Fruit fly (Drosophila melanogaster) whole organism, embryonic: ENCODE measurements around the gene CG7530.

Experiments
- Adf1 ChIP-seq: fragments of 200-800 bp; sonication (Bioruptor generic); IDR thresholded peaks from 2 replicates; pipeline ENCODE4 v1.3.6; 2022; ENCODE audit warnings: missing biosample characterization, missing genetic modification characterization
- Aef1 ChIP-seq: fragments of 200-800 bp; sonication (Bioruptor generic); IDR thresholded peaks from 3 replicates; pipeline ENCODE4 v1.3.6; 2022; ENCODE audit warnings: missing biosample characterization, missing genetic modification characterization
- CG10209 ChIP-seq: fragments of 200-800 bp; sonication (Bioruptor generic); optimal IDR thresholded peaks from 3 replicates; lab custom pipeline; 2017; ENCODE audit warnings: missing biosample characterization, mild to moderate bottlenecking, missing genetic modification characterization, missing genetic modification reagents
- CG10543 ChIP-seq: fragments of 200-800 bp; sonication (Bioruptor generic); optimal IDR thresholded peaks from 3 replicates; lab custom pipeline; 2017; ENCODE audit warnings: missing biosample characterization, mild to moderate bottlenecking, missing genetic modification characterization, moderate library complexity
- CG10565 ChIP-seq: fragments of 200-800 bp; sonication (Bioruptor generic); optimal IDR thresholded peaks from 3 replicates; lab custom pipeline; 2016; ENCODE audit warnings: missing biosample characterization, mild to moderate bottlenecking, missing genetic modification characterization
- CG11695 ChIP-seq: fragments of 200-800 bp; sonication (Bioruptor generic); IDR thresholded peaks from 3 replicates; pipeline ENCODE4 v1.3.6; 2022; ENCODE audit warnings: missing biosample characterization, missing genetic modification characterization
- CG11723 ChIP-seq: fragments of 200-800 bp; sonication (Bioruptor generic); optimal IDR thresholded peaks from 2 replicates; lab custom pipeline; 2017; ENCODE audit warnings: missing biosample characterization, mild to moderate bottlenecking, missing genetic modification characterization
- CG15514 ChIP-seq: fragments of 200-800 bp; sonication (Bioruptor generic); optimal IDR thresholded peaks from 3 replicates; lab custom pipeline; 2017; ENCODE audit warnings: missing biosample characterization, missing genetic modification characterization, mild to moderate bottlenecking, moderate library complexity, missing genetic modification reagents
- CG1603 ChIP-seq: fragments of 200-800 bp; sonication (Bioruptor generic); optimal IDR thresholded peaks from 2 replicates; lab custom pipeline; 2019; ENCODE audit warnings: missing biosample characterization, mild to moderate bottlenecking, missing genetic modification characterization, moderate library complexity
- CG17912 ChIP-seq: fragments of 200-800 bp; sonication (Bioruptor generic); optimal IDR thresholded peaks from 2 replicates; lab custom pipeline; 2018; ENCODE audit warnings: missing biosample characterization, mild to moderate bottlenecking, missing genetic modification characterization
- CG2199 ChIP-seq: fragments of 200-800 bp; sonication (Bioruptor generic); IDR thresholded peaks from 3 replicates; pipeline ENCODE4 v1.3.6; 2022; ENCODE audit warnings: missing biosample characterization, missing genetic modification characterization
- CG3726 ChIP-seq: fragments of 200-800 bp; sonication (Bioruptor generic); IDR thresholded peaks from 3 replicates; pipeline ENCODE4, ENCODE4 v1.3.6; 2022; ENCODE audit warnings: missing biosample characterization, missing genetic modification characterization
- CG4730 ChIP-seq: fragments of 200-800 bp; sonication (Bioruptor generic); IDR thresholded peaks from 2 replicates; pipeline ENCODE4 v1.3.6; 2022; ENCODE audit warnings: missing biosample characterization, missing genetic modification characterization
- CG6854 ChIP-seq: fragments of 200-800 bp; sonication (Bioruptor generic); optimal IDR thresholded peaks from 3 replicates; lab custom pipeline; 2017; ENCODE audit warnings: missing biosample characterization, mild to moderate bottlenecking, missing genetic modification characterization
- CG7357 ChIP-seq: fragments of 200-800 bp; sonication (Bioruptor generic); IDR thresholded peaks from 3 replicates; pipeline ENCODE4 v1.3.6; 2022; ENCODE audit warnings: missing biosample characterization, missing genetic modification characterization
- CG7928 ChIP-seq: fragments of 200-800 bp; sonication (Bioruptor generic); optimal IDR thresholded peaks from 2 replicates; lab custom pipeline; 2017; ENCODE audit warnings: missing biosample characterization, mild to moderate bottlenecking, missing genetic modification characterization
- CG8281 ChIP-seq: fragments of 200-800 bp; sonication (Bioruptor generic); optimal IDR thresholded peaks from 2 replicates; lab custom pipeline; 2018; ENCODE audit warnings: missing biosample characterization, mild to moderate bottlenecking, missing genetic modification characterization, moderate library complexity
- CG8765 ChIP-seq: fragments of 200-800 bp; sonication (Bioruptor generic); IDR thresholded peaks from 2 replicates; pipeline ENCODE4 v1.3.6; 2022; ENCODE audit warnings: missing biosample characterization, missing genetic modification characterization
- CG9609 ChIP-seq: fragments of 200-800 bp; sonication (Bioruptor generic); optimal IDR thresholded peaks from 3 replicates; lab custom pipeline; 2016; ENCODE audit warnings: missing biosample characterization, missing genetic modification characterization
- CG9727 ChIP-seq: fragments of 200-800 bp; sonication (Bioruptor generic); optimal IDR thresholded peaks from 3 replicates; lab custom pipeline; 2017; ENCODE audit warnings: missing biosample characterization, mild to moderate bottlenecking, missing genetic modification characterization
- CG9876 ChIP-seq: fragments of 200-800 bp; sonication (Bioruptor generic); optimal IDR thresholded peaks from 2 replicates; lab custom pipeline; 2016; ENCODE audit warnings: missing biosample characterization, missing genetic modification characterization
- CTCF ChIP-seq: fragments of 200-800 bp; sonication (Bioruptor generic); optimal IDR thresholded peaks from 2 replicates; lab custom pipeline; 2017; ENCODE audit warnings: missing biosample characterization, mild to moderate bottlenecking, missing genetic modification characterization, moderate library complexity
- Fer2 ChIP-seq: fragments of 200-800 bp; sonication (Bioruptor generic); optimal IDR thresholded peaks from 2 replicates; lab custom pipeline; 2018; ENCODE audit warnings: missing biosample characterization, mild to moderate bottlenecking, missing genetic modification characterization, moderate library complexity
- Fer3 ChIP-seq: fragments of 200-800 bp; sonication (Bioruptor generic); optimal IDR thresholded peaks from 2 replicates; lab custom pipeline; 2018; ENCODE audit warnings: missing biosample characterization, mild to moderate bottlenecking, missing genetic modification characterization, moderate library complexity
- Hey ChIP-seq: fragments of 200-800 bp; sonication (Bioruptor generic); optimal IDR thresholded peaks from 3 replicates; lab custom pipeline; 2018; ENCODE audit warnings: missing biosample characterization, mild to moderate bottlenecking, missing genetic modification characterization
- Hr51 ChIP-seq, 2 experiments: fragments of 200-800 bp; sonication (Bioruptor generic); optimal IDR thresholded peaks; 2 replicates in 1 of 2; 3 replicates in 1 of 2; lab custom pipeline; 2016 to 2018; ENCODE audit warnings: missing biosample characterization in 2 of 2, missing genetic modification characterization in 2 of 2, mild to moderate bottlenecking in 1 of 2, moderate library complexity in 1 of 2
- Max ChIP-seq: fragments of 200-800 bp; sonication (Bioruptor generic); optimal IDR thresholded peaks from 2 replicates; lab custom pipeline; 2016; ENCODE audit warnings: missing biosample characterization, mild to moderate bottlenecking, missing genetic modification characterization
- Nf-YC ChIP-seq: fragments of 200-800 bp; optimal IDR thresholded peaks from 3 replicates; lab custom pipeline; 2019; ENCODE audit warnings: missing biosample characterization, mild to moderate bottlenecking, missing genetic modification characterization, moderate library complexity
- Oaz ChIP-seq: fragments of 200-800 bp; sonication (Bioruptor generic); IDR thresholded peaks from 2 replicates; pipeline ENCODE4 v1.3.6; 2022; ENCODE audit warnings: missing biosample characterization, missing genetic modification characterization
- Rx ChIP-seq: fragments of 200-800 bp; sonication (Bioruptor generic); IDR thresholded peaks from 2 replicates; pipeline ENCODE4 v1.3.6; 2022; ENCODE audit warnings: missing biosample characterization, missing genetic modification characterization
- Sin3A ChIP-seq: fragments of >200 bp; optimal IDR thresholded peaks from 2 replicates; lab custom pipeline; 2018
- Xbp1 ChIP-seq: fragments of 200-800 bp; sonication (Bioruptor generic); optimal IDR thresholded peaks from 3 replicates; lab custom pipeline; 2016; ENCODE audit warnings: missing biosample characterization, mild to moderate bottlenecking, missing genetic modification characterization
- al ChIP-seq: fragments of 200-800 bp; sonication (Bioruptor generic); IDR thresholded peaks from 2 replicates; pipeline ENCODE4 v1.3.6; 2022; ENCODE audit warnings: missing biosample characterization, missing genetic modification characterization
- bbx ChIP-seq: fragments of 200-800 bp; sonication (Bioruptor generic); IDR thresholded peaks from 2 replicates; pipeline ENCODE4 v1.3.6; 2022; ENCODE audit warnings: missing biosample characterization, missing genetic modification characterization; ENCODE audit not compliant: partially characterized antibody
- bigmax ChIP-seq: fragments of 200-800 bp; sonication (Bioruptor generic); optimal IDR thresholded peaks from 2 replicates; lab custom pipeline; 2018; ENCODE audit warnings: missing biosample characterization, mild to moderate bottlenecking, missing genetic modification characterization
- br ChIP-seq: fragments of >200 bp; optimal IDR thresholded peaks from 2 replicates; lab custom pipeline; 2017
- corto ChIP-seq: fragments of 200-800 bp; sonication (Bioruptor generic); optimal IDR thresholded peaks from 2 replicates; lab custom pipeline; 2016; ENCODE audit warnings: missing biosample characterization, mild to moderate bottlenecking, missing genetic modification characterization, moderate library complexity
- dan ChIP-seq: fragments of 200-800 bp; sonication (Bioruptor generic); IDR thresholded peaks from 2 replicates; pipeline ENCODE4 v1.3.6; 2022; ENCODE audit warnings: missing biosample characterization, missing genetic modification characterization
- emc ChIP-seq: fragments of 200-800 bp; sonication (Bioruptor generic); optimal IDR thresholded peaks from 2 replicates; lab custom pipeline; 2016; ENCODE audit warnings: missing biosample characterization, missing genetic modification characterization
- fd64A ChIP-seq: fragments of 200-800 bp; sonication (Bioruptor generic); optimal IDR thresholded peaks from 3 replicates; lab custom pipeline; 2018; ENCODE audit warnings: missing biosample characterization, mild to moderate bottlenecking, missing genetic modification characterization
- gcm2 ChIP-seq: fragments of 200-800 bp; sonication (Bioruptor generic); optimal IDR thresholded peaks from 2 replicates; lab custom pipeline; 2016; ENCODE audit warnings: missing biosample characterization, missing genetic modification characterization
- gsb ChIP-seq: fragments of 200-800 bp; sonication (Bioruptor generic); IDR thresholded peaks from 2 replicates; pipeline ENCODE4 v1.3.6; 2022; ENCODE audit warnings: missing biosample characterization, missing genetic modification characterization
- h ChIP-seq: fragments of >200 bp; optimal IDR thresholded peaks from 2 replicates; lab custom pipeline; 2017
- hbn ChIP-seq: fragments of 200-800 bp; sonication (Bioruptor generic); IDR thresholded peaks from 2 replicates; pipeline ENCODE4 v1.3.6; 2022; ENCODE audit warnings: missing biosample characterization, missing genetic modification characterization; ENCODE audit not compliant: partially characterized antibody
- her ChIP-seq: fragments of 200-800 bp; sonication (Bioruptor generic); optimal IDR thresholded peaks from 2 replicates; lab custom pipeline; 2016; ENCODE audit warnings: missing biosample characterization, missing genetic modification characterization
- jigr1 ChIP-seq: fragments of 200-800 bp; sonication (Bioruptor generic); IDR thresholded peaks from 3 replicates; pipeline ENCODE4 v1.3.6; 2022; ENCODE audit warnings: missing biosample characterization, missing genetic modification characterization
- knrl ChIP-seq: fragments of 200-800 bp; sonication (Bioruptor generic); IDR thresholded peaks from 3 replicates; pipeline ENCODE4 v1.3.6; 2022; ENCODE audit warnings: missing biosample characterization, missing genetic modification characterization; ENCODE audit not compliant: partially characterized antibody
- lab ChIP-seq: fragments of 200-800 bp; sonication (Bioruptor generic); optimal IDR thresholded peaks from 3 replicates; lab custom pipeline; 2017; ENCODE audit warnings: missing biosample characterization, missing genetic modification characterization, mild to moderate bottlenecking, moderate library complexity, missing genetic modification reagents
- nom ChIP-seq: fragments of 200-800 bp; sonication (Bioruptor generic); optimal IDR thresholded peaks from 2 replicates; lab custom pipeline; 2017; ENCODE audit warnings: missing biosample characterization, missing genetic modification characterization, mild to moderate bottlenecking, moderate library complexity, missing genetic modification reagents
- onecut ChIP-seq: fragments of 200-800 bp; sonication (Bioruptor generic); IDR thresholded peaks from 2 replicates; pipeline ENCODE4 v1.3.6; 2022; ENCODE audit warnings: missing biosample characterization, missing genetic modification characterization
- pzg ChIP-seq: fragments of 200-800 bp; sonication (Bioruptor generic); optimal IDR thresholded peaks from 3 replicates; lab custom pipeline; 2018; ENCODE audit warnings: missing biosample characterization, mild to moderate bottlenecking, missing genetic modification characterization, moderate library complexity
- sens ChIP-seq: fragments of 200-800 bp; sonication (Bioruptor generic); peaks from one replicate; lab custom pipeline; 2016; ENCODE audit warnings: missing biosample characterization, missing genetic modification characterization
- sim ChIP-seq: fragments of 200-800 bp; sonication (Bioruptor generic); IDR thresholded peaks from 2 replicates; pipeline ENCODE4 v1.3.6; 2022; ENCODE audit warnings: missing biosample characterization, missing genetic modification characterization
- tgo ChIP-seq: fragments of 200-800 bp; sonication (Bioruptor generic); IDR thresholded peaks from 3 replicates; pipeline ENCODE4 v1.3.6; 2022; ENCODE audit warnings: missing biosample characterization, missing genetic modification characterization

Gene CG7530

DNA sequence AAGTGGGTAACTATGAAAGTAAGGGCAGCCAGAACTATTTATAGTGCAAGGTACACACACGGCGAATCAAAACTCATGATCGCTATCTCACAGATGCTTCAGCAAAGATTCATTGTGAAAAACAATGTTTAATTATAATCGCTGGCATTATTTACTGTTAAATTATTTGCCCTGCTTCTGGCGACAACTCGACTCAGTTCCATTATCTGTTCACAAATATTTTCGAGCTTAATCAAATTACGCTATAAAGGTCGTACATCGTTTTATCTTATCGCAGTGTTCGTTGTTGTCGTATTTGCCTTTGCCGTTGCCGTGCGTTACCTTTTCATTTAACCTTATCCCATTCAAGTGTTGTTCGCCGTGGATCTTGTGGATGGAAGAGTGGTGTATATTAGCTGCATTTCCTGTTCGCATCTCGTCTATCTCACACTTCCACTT, 22.3 kb downstream of the CG7530 start (continued):
- no peak for TF ChIP-seq CG11695 (GFP tag; lab: Robert Waterston, UW)
- no peak for TF ChIP-seq Fer2
- no peak for TF ChIP-seq corto
- no peak for TF ChIP-seq CG6854 (GFP tag; lab: Kevin White, UChicago)
- no peak for TF ChIP-seq Xbp1 (GFP tag; lab: Kevin White, UChicago)
- no peak for TF ChIP-seq CG2199 (GFP tag; lab: Robert Waterston, UW)
- no peak for TF ChIP-seq Max (GFP tag; lab: Kevin White, UChicago)
- peak; percentile 65 for TF ChIP-seq sens (GFP tag; lab: Kevin White, UChicago)
- no peak for TF ChIP-seq Sin3A (lab: Kevin White, UChicago)
- TF ChIP-seq Rx = no peak
- TF ChIP-seq tgo = no peak
- TF ChIP-seq gsb = no peak
- TF ChIP-seq CG9727 (GFP tag; lab: Kevin White, UChicago) = peak; percentile 29
- no peak for TF ChIP-seq nom (GFP tag; lab: Kevin White, UChicago)
- TF ChIP-seq CG10209 (GFP tag; lab: Kevin White, UChicago) = no peak
- TF ChIP-seq sim (GFP tag; lab: Robert Waterston, UW) = no peak
- no peak for TF ChIP-seq Nf-YC
- no peak for TF ChIP-seq her
- peak; percentile 4 for TF ChIP-seq CG15514 (GFP tag; lab: Kevin White, UChicago)
- no peak for TF ChIP-seq knrl
- no peak for TF ChIP-seq bigmax (GFP tag; lab: Kevin White, UChicago)
- peak; percentile 46 for TF ChIP-seq CG10543
- no peak for TF ChIP-seq CG10565 (GFP tag; lab: Kevin White, UChicago)
- no peak for TF ChIP-seq onecut
- no peak for TF ChIP-seq CTCF
- no peak for TF ChIP-seq CG17912
- no peak for TF ChIP-seq Hey (tag; lab: Kevin White, UChicago)
- no peak for TF ChIP-seq Adf1 (GFP tag; lab: Robert Waterston, UW)
- TF ChIP-seq fd64A (GFP tag; lab: Kevin White, UChicago) = peak; percentile 48
- TF ChIP-seq lab (GFP tag; lab: Kevin White, UChicago) = peak; percentile 65
- TF ChIP-seq emc (GFP tag; lab: Kevin White, UChicago) = no peak
- no peak for TF ChIP-seq CG8281 (tag; lab: Kevin White, UChicago)
- no peak for TF ChIP-seq h (lab: Kevin White, UChicago)
- no peak for TF ChIP-seq gcm2 (GFP tag; lab: Kevin White, UChicago)
- TF ChIP-seq Hr51 (GFP tag; optimal IDR thresholded peaks at IDR 0.05; lab: Kevin White, UChicago) = no peak
- TF ChIP-seq Aef1 (GFP tag; lab: Robert Waterston, UW) = no peak
- TF ChIP-seq jigr1 (GFP tag; lab: Robert Waterston, UW) = no peak
- TF ChIP-seq Oaz (GFP tag; lab: Robert Waterston, UW) = no peak
- TF ChIP-seq dan (GFP tag; lab: Robert Waterston, UW) = no peak
- no peak for TF ChIP-seq br (lab: Kevin White, UChicago)
- no peak for TF ChIP-seq CG8765 (GFP tag; lab: Robert Waterston, UW)
- no peak for TF ChIP-seq CG7357 (GFP tag; lab: Robert Waterston, UW)
- TF ChIP-seq CG1603 (tag; lab: Kevin White, UChicago) = peak; percentile 13
- TF ChIP-seq hbn (GFP tag; lab: Robert Waterston, UW) = no peak
- no peak for TF ChIP-seq CG9876 (GFP tag; lab: Kevin White, UChicago)
- no peak for TF ChIP-seq al (GFP tag; lab: Robert Waterston, UW)
- TF ChIP-seq CG3726 (GFP tag; lab: Robert Waterston, UW) = no peak
- TF ChIP-seq CG4730 (GFP tag; lab: Robert Waterston, UW) = no peak
- TF ChIP-seq CG9609 (GFP tag; lab: Kevin White, UChicago) = no peak
- no peak for TF ChIP-seq CG11723 (GFP tag; lab: Kevin White, UChicago)
- no peak for TF ChIP-seq Fer3 (tag; lab: Kevin White, UChicago)
- TF ChIP-seq pzg (GFP tag; lab: Kevin White, UChicago) = no peak
- TF ChIP-seq CG7928 (GFP tag; lab: Kevin White, UChicago) = no peak
- TF ChIP-seq bbx (GFP tag; lab: Robert Waterston, UW) = no peak
